Worm (Caenorhabditis elegans) whole organism, L4/young adult: ENCODE data around the gene rpap-2.
"Not testable (repeated sequence)": the region's sequence is repeated elsewhere in the genome, so short reads cannot be mapped to it uniquely, and the experiment has no call there.

Experiments
- W03F9.2 ChIP-seq: fragments of 150-350 bp; optimal IDR thresholded peaks from 2 replicates; lab custom pipeline; 2014; ENCODE audit warnings: missing biosample characterization, missing genetic modification characterization
- dao-5 ChIP-seq: sonication (generic microtip); optimal IDR thresholded peaks from 2 replicates; lab custom pipeline; 2016; ENCODE audit warnings: missing genotype, missing genetic modification characterization, moderate library complexity, missing compliant biosample characterization
- him-1 ChIP-seq: sonication (generic microtip); optimal IDR thresholded peaks from 2 replicates; lab custom pipeline; 2016; ENCODE audit warnings: missing genotype, missing genetic modification reagents, missing genetic modification characterization, missing compliant biosample characterization

The rpap-2 gene

ce11 chrIII:8983811-8984210, 16.0 kb downstream of the rpap-2 start:
- TF ChIP-seq W03F9.2 (tag; lab: Kevin White, UChicago) = no peak
- TF ChIP-seq him-1 (tag; lab: Kevin White, UChicago) = no peak
- TF ChIP-seq dao-5 = no peak

ce11 chrIII:8984412-8984811, 16.6 kb downstream of the rpap-2 start:
- no peak for TF ChIP-seq him-1 (tag; lab: Kevin White, UChicago)
- TF ChIP-seq W03F9.2 (tag; lab: Kevin White, UChicago) = no peak
- TF ChIP-seq dao-5 = no peak

ce11 chrIII:8984960-8985359, 17.2 kb downstream of the rpap-2 start:
- TF ChIP-seq W03F9.2 (tag; lab: Kevin White, UChicago) = no peak
- peak; percentile 32 for TF ChIP-seq him-1 (tag; lab: Kevin White, UChicago)

ce11 chrIII:8985461-8985860, 17.7 kb downstream of the rpap-2 start:
- TF ChIP-seq him-1 (tag; lab: Kevin White, UChicago) = no peak
- TF ChIP-seq W03F9.2 (tag; lab: Kevin White, UChicago) = no peak
- TF ChIP-seq dao-5 = no peak

ce11 chrIII:8985965-8986364, 18.2 kb downstream of the rpap-2 start:
- no peak for TF ChIP-seq dao-5
- TF ChIP-seq him-1 (tag; lab: Kevin White, UChicago) = no peak
- TF ChIP-seq W03F9.2 (tag; lab: Kevin White, UChicago) = no peak

ce11 chrIII:8986872-8987271, 19.1 kb downstream of the rpap-2 start:
- peak; percentile 33 for TF ChIP-seq W03F9.2 (tag; lab: Kevin White, UChicago)
- TF ChIP-seq him-1 (tag; lab: Kevin White, UChicago) = no peak

ce11 chrIII:8988061-8988460, 20.3 kb downstream of the rpap-2 start:
- TF ChIP-seq dao-5 = no peak
- TF ChIP-seq W03F9.2 (tag; lab: Kevin White, UChicago) = no peak
- TF ChIP-seq him-1 (tag; lab: Kevin White, UChicago) = no peak

ce11 chrIII:8988544-8988943, 20.8 kb downstream of the rpap-2 start:
- TF ChIP-seq W03F9.2 (tag; lab: Kevin White, UChicago) (no peak), dao-5 (no peak), him-1 (tag; lab: Kevin White, UChicago) (no peak)

- not testable (repeated sequence) for TF ChIP-seq him-1 (tag; lab: Kevin White, UChicago); dao-5; W03F9.2 (tag; lab: Kevin White, UChicago)
These were observed 22.0 kb downstream of the rpap-2 start, which contains the start of gene R08D7.7 for ce11 chrIII:8989752-8990151. R08D7.7 (plus strand) TSS chrIII:8990052.

- no peak for TF ChIP-seq W03F9.2 (tag; lab: Kevin White, UChicago)
- TF ChIP-seq him-1 (tag; lab: Kevin White, UChicago) = no peak
- TF ChIP-seq dao-5 = no peak
These were observed 28.9 kb downstream of the rpap-2 start, which contains the start of gene skat-1 for ce11 chrIII:8996686-8997085. skat-1 (minus strand) TSS chrIII:8996786.

ce11 chrIII:8997821-8998220, 30.1 kb downstream of the rpap-2 start:
- TF ChIP-seq W03F9.2 (tag; lab: Kevin White, UChicago) (no peak), him-1 (tag; lab: Kevin White, UChicago) (no peak), dao-5 (no peak)

ce11 chrIII:8998884-8999283, 31.1 kb downstream of the rpap-2 start:
- TF ChIP-seq dao-5 (no peak), him-1 (tag; lab: Kevin White, UChicago) (no peak), W03F9.2 (tag; lab: Kevin White, UChicago) (no peak)

- TF ChIP-seq W03F9.2 (tag; lab: Kevin White, UChicago) (no peak), dao-5 (no peak), him-1 (tag; lab: Kevin White, UChicago) (no peak)
These were observed 31.7 kb downstream of the rpap-2 start, which contains the start of gene F59B2.3 for ce11 chrIII:8999508-8999907. F59B2.3 (minus strand) TSS chrIII:8999766.

ce11 chrIII:9001491-9001890, 33.7 kb downstream of the rpap-2 start:
- TF ChIP-seq him-1 (tag; lab: Kevin White, UChicago) = no peak
- TF ChIP-seq W03F9.2 (tag; lab: Kevin White, UChicago) = peak; percentile 22

ce11 chrIII:9001899-9002298, 34.1 kb downstream of the rpap-2 start, which contains the start of gene rpn-6.2:
rpn-6.2 (minus strand) TSS chrIII:9001999.
- TF ChIP-seq W03F9.2 (tag; lab: Kevin White, UChicago) = no peak
